Fruit fly (Drosophila melanogaster) whole organism, larva: ENCODE results near the gene CG15019.

Experiments
- noc ChIP-seq: fragments of 200-800 bp; sonication (Bioruptor generic); optimal IDR thresholded peaks from 3 replicates; lab custom pipeline; 2019; ENCODE audit warnings: missing biosample characterization, mild to moderate bottlenecking, missing genetic modification characterization, moderate library complexity

CG15019 gene

dm6 chr3L:4405922-4406321 lies at the start of gene CG15019:
Gene CG15019, minus strand, starts transcription at chr3L:4406059.
- TF ChIP-seq noc (tag; lab: Kevin White, UChicago), result no peak

dm6 chr3L:4447229-4447628 lies 41.4 kb upstream of the CG15019 start:
- no peak for TF ChIP-seq noc (tag; lab: Kevin White, UChicago)

- TF ChIP-seq noc (tag; lab: Kevin White, UChicago), result no peak
Measured at dm6 chr3L:4446273-4446672, 40.4 kb upstream of the CG15019 start, which contains the start of gene CG12607. Gene CG12607, plus strand, starts transcription at chr3L:4446573.

- peak; percentile 69 for TF ChIP-seq noc (tag; lab: Kevin White, UChicago)
Measured at dm6 chr3L:4445824-4446223, 40.0 kb upstream of the CG15019 start.

- TF ChIP-seq noc (tag; lab: Kevin White, UChicago), result no peak
Measured at dm6 chr3L:4442168-4442567, 36.3 kb upstream of the CG15019 start.

dm6 chr3L:4440153-4440552 lies 34.3 kb upstream of the CG15019 start:
- no peak for TF ChIP-seq noc (tag; lab: Kevin White, UChicago)

dm6 chr3L:4436421-4436820 lies 30.6 kb upstream of the CG15019 start, which contains the start of gene CG15021:
Gene CG15021, plus strand, starts transcription at chr3L:4436721.
- TF ChIP-seq noc (tag; lab: Kevin White, UChicago), result no peak

- no peak for TF ChIP-seq noc (tag; lab: Kevin White, UChicago)
Measured at dm6 chr3L:4431111-4431730, 25.4 kb upstream of the CG15019 start.

dm6 chr3L:4430331-4430730 lies 24.5 kb upstream of the CG15019 start:
- TF ChIP-seq noc (tag; lab: Kevin White, UChicago), result no peak

- TF ChIP-seq noc (tag; lab: Kevin White, UChicago), result no peak
Measured at dm6 chr3L:4428918-4429546, 23.2 kb upstream of the CG15019 start, which contains the start of gene nAChRbeta1. Gene nAChRbeta1, plus strand, starts transcription at chr3L:4429349.

- no peak for TF ChIP-seq noc (tag; lab: Kevin White, UChicago)
Measured at dm6 chr3L:4426581-4426980, 20.7 kb upstream of the CG15019 start.

- TF ChIP-seq noc (tag; lab: Kevin White, UChicago), result no peak
Measured at dm6 chr3L:4421362-4421761, 15.5 kb upstream of the CG15019 start, which contains the start of gene CG15020. Gene CG15020, plus strand, starts transcription at chr3L:4421662.

dm6 chr3L:4417543-4417942 lies 11.7 kb upstream of the CG15019 start:
- TF ChIP-seq noc (tag; lab: Kevin White, UChicago), result no peak

- no peak for TF ChIP-seq noc (tag; lab: Kevin White, UChicago)
Measured at dm6 chr3L:4417068-4417467, 11.2 kb upstream of the CG15019 start.

- peak; percentile 42 for TF ChIP-seq noc (tag; lab: Kevin White, UChicago)
Measured at dm6 chr3L:4415326-4416274, 9.7 kb upstream of the CG15019 start.

- no peak for TF ChIP-seq noc (tag; lab: Kevin White, UChicago)
Measured at dm6 chr3L:4414579-4414978, 8.7 kb upstream of the CG15019 start.
